Worm (Caenorhabditis elegans): ENCODE measurements around the gene enee-1.

DNA sequence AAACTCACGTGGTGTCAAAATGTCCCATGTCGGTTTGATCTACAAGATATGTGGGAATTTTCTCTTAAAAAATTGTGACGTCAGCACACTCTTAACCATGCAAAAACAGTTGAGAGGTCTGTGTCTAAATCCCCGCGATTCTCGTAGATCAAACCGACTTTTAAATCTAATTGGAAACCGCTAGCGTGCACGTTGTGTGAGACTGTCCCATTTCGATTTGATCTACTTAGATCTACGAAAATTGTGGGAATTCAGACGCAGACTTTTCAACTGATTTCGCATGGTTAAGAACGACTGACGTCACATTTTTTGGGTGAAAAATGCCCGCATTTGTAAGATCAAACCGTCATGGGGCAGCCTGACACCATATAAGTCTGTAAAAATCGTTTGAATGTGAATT lies 33.4 kb downstream of the enee-1 start:
- TF ChIP-seq dpl-1 (GFP tag; optimal IDR thresholded peaks at IDR 0.05): peak; percentile 16
- no peak for TF ChIP-seq lin-40 (tag; optimal IDR thresholded peaks at IDR 0.05)
- TF ChIP-seq unc-130 (GFP tag; optimal IDR thresholded peaks at IDR 0.05): no peak
- TF ChIP-seq snpc-4 (GFP tag; optimal IDR thresholded peaks at IDR 0.05): no peak
- no peak for TF ChIP-seq snpc-4 (tag; optimal IDR thresholded peaks at IDR 0.05)
- TF ChIP-seq ztf-22 (GFP tag; optimal IDR thresholded peaks at IDR 0.05): no peak

Measured in whole organism, young adult.